Worm (Caenorhabditis elegans): ENCODE data around the gene M03F4.4.

The M03F4.4 gene

ce11 chrX:4997548-4998087 lies 40.4 kb upstream of the M03F4.4 start, which contains the start of gene ZC8.6:
Gene ZC8.6, minus strand, starts transcription at chrX:4997598.
- TF ChIP-seq npax-4 (tag; optimal IDR thresholded peaks at IDR 0.05), result no peak
- no peak for TF ChIP-seq ceh-9 (tag; optimal IDR thresholded peaks at IDR 0.05)
- TF ChIP-seq ceh-31 (tag; optimal IDR thresholded peaks at IDR 0.05), result no peak
- peak; percentile 13 for TF ChIP-seq sdc-2 (tag; optimal IDR thresholded peaks at IDR 0.05)
- no peak for TF ChIP-seq ceh-14 (tag; optimal IDR thresholded peaks at IDR 0.05)
- TF ChIP-seq nhr-232 (tag; optimal IDR thresholded peaks at IDR 0.05), result no peak
- no peak for TF ChIP-seq ceh-24 (tag; optimal IDR thresholded peaks at IDR 0.05)
- no peak for TF ChIP-seq ama-1 (optimal IDR thresholded peaks at IDR 0.05)
- TF ChIP-seq tbx-7 (tag; optimal IDR thresholded peaks at IDR 0.05), result no peak
- TF ChIP-seq unc-42 (tag; optimal IDR thresholded peaks at IDR 0.05), result peak; percentile 0

- no peak for TF ChIP-seq ztf-16 (tag; optimal IDR thresholded peaks at IDR 0.05)
Observed at ce11 chrX:4992523-4992922, 35.3 kb upstream of the M03F4.4 start.

- TF ChIP-seq ceh-24 (tag; optimal IDR thresholded peaks at IDR 0.05) (no peak), ceh-9 (tag; optimal IDR thresholded peaks at IDR 0.05) (no peak), unc-3 (GFP tag; conservative IDR thresholded peaks at IDR 0.05) (no peak), unc-3 (tag; optimal IDR thresholded peaks at IDR 0.05) (no peak), gmeb-2 (tag; optimal IDR thresholded peaks at IDR 0.05) (no peak), ceh-22 (tag; optimal IDR thresholded peaks at IDR 0.05) (no peak), ceh-45 (GFP tag; IDR thresholded peaks at IDR 0.05) (no peak), unc-42 (tag; optimal IDR thresholded peaks at IDR 0.05) (no peak), Y22D7AL.16 (tag; optimal IDR thresholded peaks at IDR 0.05) (no peak), che-1 (tag; optimal IDR thresholded peaks at IDR 0.05) (no peak), ztf-16 (tag; optimal IDR thresholded peaks at IDR 0.05) (no peak)
Observed at ce11 chrX:4987617-4988016, 30.4 kb upstream of the M03F4.4 start.

ce11 chrX:4986354-4986753 lies 29.1 kb upstream of the M03F4.4 start:
- TF ChIP-seq ceh-45 (GFP tag; IDR thresholded peaks at IDR 0.05) (no peak), ttx-3 (tag; optimal IDR thresholded peaks at IDR 0.05) (no peak), K09A11.1 (tag; optimal IDR thresholded peaks at IDR 0.05; ENCODE audit: insufficient read depth) (no peak), ceh-19 (GFP tag; optimal IDR thresholded peaks at IDR 0.05) (no peak), T23F11.4 (GFP tag; optimal IDR thresholded peaks at IDR 0.05) (no peak)

- TF ChIP-seq ceh-9 (tag; optimal IDR thresholded peaks at IDR 0.05) (no peak), unc-42 (tag; optimal IDR thresholded peaks at IDR 0.05) (peak; percentile 42), dmd-4 (tag; optimal IDR thresholded peaks at IDR 0.05; ENCODE audit: borderline replicate concordance) (no peak), rnt-1 (tag; optimal IDR thresholded peaks at IDR 0.05) (no peak), unc-55 (GFP tag; optimal IDR thresholded peaks at IDR 0.05) (no peak), C08G9.2 (tag; optimal IDR thresholded peaks at IDR 0.05) (peak; percentile 24), K02D7.2 (tag; optimal IDR thresholded peaks at IDR 0.05) (no peak), ceh-14 (tag; optimal IDR thresholded peaks at IDR 0.05) (peak; percentile 33), lin-11 (tag; optimal IDR thresholded peaks at IDR 0.05) (no peak), eyg-1 (tag; optimal IDR thresholded peaks at IDR 0.05) (no peak), ceh-31 (tag; optimal IDR thresholded peaks at IDR 0.05) (peak; percentile 12), tbx-2 (tag; optimal IDR thresholded peaks at IDR 0.05) (peak; percentile 33), fkh-10 (GFP tag; optimal IDR thresholded peaks at IDR 0.05) (no peak)
Observed at ce11 chrX:4982009-4982625, 24.9 kb upstream of the M03F4.4 start.

ce11 chrX:4981579-4981978 lies 24.4 kb upstream of the M03F4.4 start:
- TF ChIP-seq K09A11.1 (tag; optimal IDR thresholded peaks at IDR 0.05; ENCODE audit: insufficient read depth) (no peak), ztf-16 (tag; optimal IDR thresholded peaks at IDR 0.05) (no peak), odd-2 (tag; optimal IDR thresholded peaks at IDR 0.05) (no peak), pha-2 (tag; optimal IDR thresholded peaks at IDR 0.05) (no peak), unc-86 (tag; optimal IDR thresholded peaks at IDR 0.05) (no peak), nhr-232 (tag; optimal IDR thresholded peaks at IDR 0.05) (no peak), unc-42 (tag; optimal IDR thresholded peaks at IDR 0.05) (no peak), tbx-7 (tag; optimal IDR thresholded peaks at IDR 0.05) (no peak), pqm-1 (tag; optimal IDR thresholded peaks at IDR 0.05) (no peak)
